Worm (Caenorhabditis elegans) whole organism, young adult: Measurements from ENCODE around the gene col-34.

Experiments
- D2030.7 ChIP-seq: fragments of 200-800 bp; sonication (Bioruptor generic); IDR thresholded peaks from 2 replicates; pipeline ENCODE4 v1.3.6; 2022; ENCODE audit warnings: missing genetic modification reagents, missing genetic modification characterization, missing compliant biosample characterization
- F33H1.4 ChIP-seq: fragments of 200-800 bp; sonication (Bioruptor generic); IDR thresholded peaks from 2 replicates; pipeline ENCODE4 v1.3.6; 2022; ENCODE audit warnings: missing genetic modification reagents, missing genetic modification characterization, missing compliant biosample characterization
- F57A8.1 ChIP-seq: fragments of 200-800 bp; sonication (Bioruptor generic); optimal IDR thresholded peaks from 2 replicates; lab custom pipeline; 2018; ENCODE audit warnings: mild to moderate bottlenecking, missing genetic modification characterization, moderate library complexity, missing compliant biosample characterization
- aptf-2 ChIP-seq: fragments of 200-800 bp; sonication (Bioruptor generic); conservative IDR thresholded peaks from 2 replicates; pipeline ENCODE4 v1.3.6; 2022; ENCODE audit warnings: missing genetic modification reagents, missing genetic modification characterization, missing compliant biosample characterization
- atf-7 ChIP-seq: sonication (generic microtip); optimal IDR thresholded peaks from 2 replicates; lab custom pipeline; 2017; ENCODE audit warnings: mild to moderate bottlenecking, missing genetic modification characterization, missing compliant biosample characterization
- attf-6 ChIP-seq: fragments of 200-800 bp; sonication (Bioruptor generic); IDR thresholded peaks from 2 replicates; pipeline ENCODE4 v1.3.6; 2022; ENCODE audit warnings: missing genetic modification reagents, missing genetic modification characterization, missing compliant biosample characterization
- bed-1 ChIP-seq: fragments of 200-800 bp; sonication (Bioruptor generic); IDR thresholded peaks from 2 replicates; pipeline ENCODE4 v1.3.6; 2022; ENCODE audit warnings: missing genetic modification reagents, missing genetic modification characterization, missing compliant biosample characterization
- bed-2 ChIP-seq: fragments of 200-800 bp; sonication (Bioruptor generic); IDR thresholded peaks from 2 replicates; pipeline ENCODE4 v1.3.6; 2022; ENCODE audit warnings: missing genetic modification reagents, missing genetic modification characterization, missing compliant biosample characterization
- cebp-1 ChIP-seq, 2 experiments: fragments of 200-800 bp in 1 of 2; sonication (Bioruptor generic) in 1 of 2; sonication (generic microtip) in 1 of 2; IDR thresholded peaks in 1 of 2; optimal IDR thresholded peaks in 1 of 2; 2 replicates each; pipeline versions ENCODE4 v1.3.6 to Lab custom; 2017 to 2022; ENCODE audit warnings: missing compliant biosample characterization in 2 of 2, missing genetic modification characterization in 2 of 2, mild to moderate bottlenecking in 1 of 2, missing genetic modification reagents in 1 of 2, moderate library complexity in 1 of 2
- ceh-27 ChIP-seq: fragments of 200-800 bp; sonication (Bioruptor generic); optimal IDR thresholded peaks from 2 replicates; lab custom pipeline; 2018; ENCODE audit warnings: mild to moderate bottlenecking, missing genetic modification characterization, moderate library complexity, missing compliant biosample characterization
- ceh-40 ChIP-seq: fragments of 200-800 bp; sonication (Bioruptor generic); IDR thresholded peaks from 2 replicates; pipeline ENCODE4 v1.3.6; 2022; ENCODE audit warnings: missing genetic modification characterization, missing compliant biosample characterization
- dpff-1 ChIP-seq: sonication (generic microtip); optimal IDR thresholded peaks from 2 replicates; lab custom pipeline; 2017; ENCODE audit warnings: mild to moderate bottlenecking, missing genetic modification characterization, missing compliant biosample characterization
- egl-44 ChIP-seq: fragments of 200-800 bp; sonication (Bioruptor generic); IDR thresholded peaks from 2 replicates; pipeline ENCODE4 v1.3.6; 2022; ENCODE audit warnings: missing genetic modification reagents, missing genetic modification characterization, missing compliant biosample characterization
- fkh-3 ChIP-seq: sonication (generic microtip); optimal IDR thresholded peaks from 2 replicates; lab custom pipeline; 2016; ENCODE audit warnings: mild to moderate bottlenecking, missing genetic modification characterization, missing compliant biosample characterization
- him-1 ChIP-seq: sonication (generic microtip); optimal IDR thresholded peaks from 2 replicates; lab custom pipeline; 2016; ENCODE audit warnings: missing genotype, missing genetic modification reagents, missing genetic modification characterization, missing compliant biosample characterization
- lag-1 ChIP-seq: fragments of 200-800 bp; sonication (Bioruptor generic); IDR thresholded peaks from 2 replicates; pipeline ENCODE4 v1.3.6; 2022; ENCODE audit warnings: missing genetic modification reagents, missing genetic modification characterization, missing compliant biosample characterization
- lin-40 ChIP-seq: sonication (generic microtip); optimal IDR thresholded peaks from 2 replicates; lab custom pipeline; 2016; ENCODE audit warnings: missing genetic modification characterization, mild to moderate bottlenecking, missing compliant biosample characterization, missing genotype, missing genetic modification reagents
- lin-54 ChIP-seq: fragments of 200-800 bp; sonication (Bioruptor generic); optimal IDR thresholded peaks from 2 replicates; lab custom pipeline; 2018; ENCODE audit warnings: mild to moderate bottlenecking, missing genetic modification characterization, missing compliant biosample characterization
- madf-10 ChIP-seq: sonication (generic microtip); optimal IDR thresholded peaks from 2 replicates; lab custom pipeline; 2016; ENCODE audit warnings: mild to moderate bottlenecking, missing genetic modification characterization, missing compliant biosample characterization
- madf-6 ChIP-seq: fragments of 200-800 bp; sonication (Bioruptor generic); IDR thresholded peaks from 2 replicates; pipeline ENCODE4 v1.3.6; 2022; ENCODE audit warnings: missing genetic modification reagents, missing genetic modification characterization, missing compliant biosample characterization
- mcd-1 ChIP-seq: fragments of 200-800 bp; sonication (Bioruptor generic); IDR thresholded peaks from 2 replicates; pipeline ENCODE4 v1.3.6; 2022; ENCODE audit warnings: missing genetic modification reagents, missing genetic modification characterization, missing compliant biosample characterization
- mxl-1 ChIP-seq: sonication (generic microtip); optimal IDR thresholded peaks from 2 replicates; lab custom pipeline; 2016; ENCODE audit warnings: missing genetic modification characterization, missing compliant biosample characterization
- nfya-2 ChIP-seq: fragments of 200-800 bp; sonication (Bioruptor generic); IDR thresholded peaks from 2 replicates; pipeline ENCODE4 v1.3.6; 2022; ENCODE audit warnings: missing genetic modification reagents, missing genetic modification characterization, missing compliant biosample characterization
- nhr-80 ChIP-seq: sonication (generic microtip); optimal IDR thresholded peaks from 2 replicates; lab custom pipeline; 2016; ENCODE audit warnings: missing genetic modification characterization, missing compliant biosample characterization
- pha-4 ChIP-seq: fragments of 150-350 bp; sonication (generic microtip); optimal IDR thresholded peaks from 2 replicates; lab custom pipeline; 2014; ENCODE audit warnings: missing biosample characterization, missing genetic modification reagents, missing genetic modification characterization
- tlf-1 ChIP-seq: fragments of 200-800 bp; sonication (Bioruptor generic); optimal IDR thresholded peaks from 2 replicates; lab custom pipeline; 2018; ENCODE audit warnings: mild to moderate bottlenecking, missing genetic modification characterization, missing compliant biosample characterization
- unc-130 ChIP-seq: sonication (generic microtip); optimal IDR thresholded peaks from 2 replicates; lab custom pipeline; 2016; ENCODE audit warnings: missing genetic modification reagents, missing genetic modification characterization, missing compliant biosample characterization
- zfh-2 ChIP-seq: fragments of 200-800 bp; sonication (Bioruptor generic); conservative IDR thresholded peaks from 2 replicates; pipeline ENCODE4 v1.3.6; 2022; ENCODE audit warnings: missing genetic modification reagents, missing genetic modification characterization, missing compliant biosample characterization
- ztf-18 ChIP-seq: sonication (generic microtip); optimal IDR thresholded peaks from 2 replicates; lab custom pipeline; 2016; ENCODE audit warnings: missing genotype, mild to moderate bottlenecking, missing genetic modification characterization, missing compliant biosample characterization
- ztf-3 ChIP-seq: fragments of 200-800 bp; sonication (Bioruptor generic); optimal IDR thresholded peaks from 2 replicates; lab custom pipeline; 2018; ENCODE audit warnings: mild to moderate bottlenecking, missing genetic modification characterization, missing compliant biosample characterization

Gene col-34

ce11 chrIV:4215349-4215748, 29.1 kb downstream of the col-34 start (continued):
- TF ChIP-seq tlf-1 (GFP tag; lab: Kevin White, UChicago) (no peak), lin-40 (peak; percentile 59), F57A8.1 (no peak), nhr-80 (tag; lab: Kevin White, UChicago) (peak; percentile 65), cebp-1 (GFP tag; IDR thresholded peaks at IDR 0.05; lab: Robert Waterston, UW) (no peak), cebp-1 (tag; optimal IDR thresholded peaks at IDR 0.05; lab: Kevin White, UChicago) (peak; percentile 36)

- TF ChIP-seq nhr-80 (tag; lab: Kevin White, UChicago), result peak; percentile 54
- no peak for TF ChIP-seq ztf-18 (tag; lab: Kevin White, UChicago)
- TF ChIP-seq attf-6 (GFP tag; lab: Robert Waterston, UW), result no peak
- no peak for TF ChIP-seq nfya-2
- peak; percentile 95 for TF ChIP-seq atf-7 (tag; lab: Kevin White, UChicago)
- TF ChIP-seq ceh-40 (GFP tag; lab: Robert Waterston, UW), result no peak
- TF ChIP-seq him-1 (tag; lab: Kevin White, UChicago), result no peak
- no peak for TF ChIP-seq D2030.7 (GFP tag; lab: Robert Waterston, UW)
- no peak for TF ChIP-seq lin-54 (GFP tag; lab: Kevin White, UChicago)
- no peak for TF ChIP-seq pha-4 (tag; lab: Kevin White, UChicago)
- no peak for TF ChIP-seq madf-6
These were observed 31.7 kb downstream of the col-34 start for ce11 chrIV:4212733-4213132.

ce11 chrIV:4210868-4211267, 33.5 kb downstream of the col-34 start:
- TF ChIP-seq mcd-1, result no peak
- peak; percentile 90 for TF ChIP-seq zfh-2

- TF ChIP-seq pha-4 (tag; lab: Kevin White, UChicago) (peak; percentile 45), madf-6 (no peak)
- TF ChIP-seq, all 124 proteins: peak for 1
These were observed 35.3 kb downstream of the col-34 start for ce11 chrIV:4209084-4209483.

- TF ChIP-seq bed-1 (GFP tag; lab: Robert Waterston, UW) (no peak), atf-7 (tag; lab: Kevin White, UChicago) (no peak), unc-130 (no peak), dpff-1 (no peak), fkh-3 (no peak), ceh-27 (no peak)
- TF ChIP-seq, all 124 proteins: peak for 0
These were observed 37.3 kb downstream of the col-34 start, which contains the start of gene osgn-1 for ce11 chrIV:4207088-4207487. Gene osgn-1 (plus strand): TSS chrIV:4207388.

- TF ChIP-seq ztf-3 (no peak), unc-130 (no peak), egl-44 (no peak), madf-10 (tag; lab: Kevin White, UChicago) (no peak), aptf-2 (no peak), fkh-3 (no peak), bed-1 (GFP tag; lab: Robert Waterston, UW) (no peak), F33H1.4 (GFP tag; lab: Robert Waterston, UW) (no peak), dpff-1 (no peak), lag-1 (GFP tag; lab: Robert Waterston, UW) (no peak), mxl-1 (tag; lab: Kevin White, UChicago) (no peak), bed-2 (no peak)
These were observed 40.1 kb downstream of the col-34 start, which contains the start of gene pax-2 for ce11 chrIV:4204275-4204674. Gene pax-2 (minus strand): TSS chrIV:4204375.
